Fruit fly (Drosophila melanogaster) Kc167 (cell line): ENCODE results near the gene CG9992.

Experiments
- Myc ChIP-seq: fragments of >200 bp; optimal IDR thresholded peaks from 2 replicates; lab custom pipeline; 2017; ENCODE audit warnings: missing external identifiers
- Sin3A ChIP-seq: fragments of >200 bp; optimal IDR thresholded peaks from 2 replicates; lab custom pipeline; 2018; ENCODE audit warnings: missing external identifiers
- h ChIP-seq: fragments of >200 bp; optimal IDR thresholded peaks from 3 replicates; lab custom pipeline; 2018; ENCODE audit warnings: missing external identifiers
- insv ChIP-seq: fragments of >200 bp; optimal IDR thresholded peaks from 3 replicates; lab custom pipeline; 2018; ENCODE audit warnings: missing external identifiers
- psq ChIP-seq: fragments of >200 bp; optimal IDR thresholded peaks from 2 replicates; lab custom pipeline; 2017; ENCODE audit warnings: missing external identifiers
- ttk ChIP-seq: sonication (Bioruptor generic); optimal IDR thresholded peaks from 2 replicates; lab custom pipeline; 2017; ENCODE audit warnings: missing external identifiers

CG9992 gene

dm6 chrX:16384843-16385726, at the start of gene CG9992, which contains the start of gene CG4239:
TSS of gene CG9992 (minus strand) at chrX:16384908.
TSS of gene CG4239 (plus strand) at chrX:16385278.
- TF ChIP-seq insv (lab: Kevin White, UChicago): no peak
- no peak for TF ChIP-seq h (lab: Kevin White, UChicago)
- TF ChIP-seq psq (lab: Kevin White, UChicago): no peak
- TF ChIP-seq Sin3A (lab: Kevin White, UChicago): no peak
- no peak for TF ChIP-seq ttk (lab: Kevin White, UChicago)
- no peak for TF ChIP-seq Myc (lab: Kevin White, UChicago)

dm6 chrX:16428476-16428875, 43.8 kb upstream of the CG9992 start:
- TF ChIP-seq ttk (lab: Kevin White, UChicago): no peak
- no peak for TF ChIP-seq psq (lab: Kevin White, UChicago)
- no peak for TF ChIP-seq insv (lab: Kevin White, UChicago)
- no peak for TF ChIP-seq Sin3A (lab: Kevin White, UChicago)
- no peak for TF ChIP-seq h (lab: Kevin White, UChicago)
- TF ChIP-seq Myc (lab: Kevin White, UChicago): no peak

- TF ChIP-seq h (lab: Kevin White, UChicago): no peak
- TF ChIP-seq ttk (lab: Kevin White, UChicago): no peak
- TF ChIP-seq insv (lab: Kevin White, UChicago): no peak
- TF ChIP-seq Sin3A (lab: Kevin White, UChicago): no peak
- TF ChIP-seq psq (lab: Kevin White, UChicago): no peak
- TF ChIP-seq Myc (lab: Kevin White, UChicago): no peak
These were observed 43.2 kb upstream of the CG9992 start for dm6 chrX:16427786-16428400.

dm6 chrX:16426478-16427052, 41.9 kb upstream of the CG9992 start:
- TF ChIP-seq h (lab: Kevin White, UChicago) (no peak), ttk (lab: Kevin White, UChicago) (no peak), insv (lab: Kevin White, UChicago) (no peak), Myc (lab: Kevin White, UChicago) (no peak), Sin3A (lab: Kevin White, UChicago) (no peak)

- TF ChIP-seq psq (lab: Kevin White, UChicago): no peak
- peak; percentile 52 for TF ChIP-seq ttk (lab: Kevin White, UChicago)
These were observed 40.4 kb upstream of the CG9992 start for dm6 chrX:16425145-16425544.

- no peak for TF ChIP-seq psq (lab: Kevin White, UChicago)
- TF ChIP-seq h (lab: Kevin White, UChicago): no peak
- TF ChIP-seq Sin3A (lab: Kevin White, UChicago): no peak
These were observed 39.6 kb upstream of the CG9992 start for dm6 chrX:16424296-16424695.

dm6 chrX:16423125-16423509, 38.4 kb upstream of the CG9992 start:
- no peak for TF ChIP-seq h (lab: Kevin White, UChicago)

dm6 chrX:16422466-16423124, 37.9 kb upstream of the CG9992 start, which contains the start of gene hang:
TSS of gene hang (plus strand) at chrX:16422831.
- TF ChIP-seq insv (lab: Kevin White, UChicago): no peak
- TF ChIP-seq Myc (lab: Kevin White, UChicago): no peak
- no peak for TF ChIP-seq psq (lab: Kevin White, UChicago)
- TF ChIP-seq Sin3A (lab: Kevin White, UChicago): no peak
- no peak for TF ChIP-seq ttk (lab: Kevin White, UChicago)

dm6 chrX:16421899-16422412, 37.2 kb upstream of the CG9992 start, which contains the start of gene AnxB11:
TSS of gene AnxB11 (minus strand) at chrX:16422265.
- no peak for TF ChIP-seq Myc (lab: Kevin White, UChicago)
- no peak for TF ChIP-seq ttk (lab: Kevin White, UChicago)
- no peak for TF ChIP-seq Sin3A (lab: Kevin White, UChicago)
- TF ChIP-seq psq (lab: Kevin White, UChicago): no peak
- no peak for TF ChIP-seq insv (lab: Kevin White, UChicago)
- TF ChIP-seq h (lab: Kevin White, UChicago): no peak

dm6 chrX:16420878-16421277, 36.2 kb upstream of the CG9992 start:
- no peak for TF ChIP-seq psq (lab: Kevin White, UChicago)

- TF ChIP-seq ttk (lab: Kevin White, UChicago) (no peak), insv (lab: Kevin White, UChicago) (no peak), Myc (lab: Kevin White, UChicago) (no peak), Sin3A (lab: Kevin White, UChicago) (no peak), h (lab: Kevin White, UChicago) (no peak), psq (lab: Kevin White, UChicago) (no peak)
These were observed 35.3 kb upstream of the CG9992 start for dm6 chrX:16420048-16420447.
